Fruit fly (Drosophila melanogaster): Measurements from ENCODE around the gene CG10098.

The CG10098 gene

DNA sequence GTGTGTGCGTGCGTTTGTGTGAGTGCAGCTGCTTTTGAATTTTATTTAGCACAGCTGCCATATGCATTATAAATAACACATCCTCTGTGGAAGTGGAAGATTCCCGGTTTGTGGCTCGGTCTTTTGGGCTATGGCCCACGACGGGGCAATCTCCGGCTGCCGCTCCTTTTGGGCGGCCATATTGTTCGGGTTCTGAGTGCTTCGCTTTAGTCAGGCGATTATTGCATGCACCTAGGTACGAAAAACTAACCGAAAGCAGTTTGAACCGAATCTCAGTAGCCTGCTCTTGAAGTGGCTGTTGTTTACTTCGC is 49.3 kb upstream of the CG10098 start (continued):
- TF ChIP-seq CG4820 (GFP tag; optimal IDR thresholded peaks at IDR 0.05) (no peak), trh (GFP tag; optimal IDR thresholded peaks at IDR 0.05) (no peak), wdn (GFP tag; IDR thresholded peaks at IDR 0.05) (no peak), CG10321 (GFP tag; IDR thresholded peaks at IDR 0.05) (no peak), da (GFP tag; optimal IDR thresholded peaks at IDR 0.05) (peak; percentile 14), MESR4 (GFP tag; optimal IDR thresholded peaks at IDR 0.05) (peak; percentile 2), ssp (GFP tag; IDR thresholded peaks at IDR 0.05) (no peak)

DNA sequence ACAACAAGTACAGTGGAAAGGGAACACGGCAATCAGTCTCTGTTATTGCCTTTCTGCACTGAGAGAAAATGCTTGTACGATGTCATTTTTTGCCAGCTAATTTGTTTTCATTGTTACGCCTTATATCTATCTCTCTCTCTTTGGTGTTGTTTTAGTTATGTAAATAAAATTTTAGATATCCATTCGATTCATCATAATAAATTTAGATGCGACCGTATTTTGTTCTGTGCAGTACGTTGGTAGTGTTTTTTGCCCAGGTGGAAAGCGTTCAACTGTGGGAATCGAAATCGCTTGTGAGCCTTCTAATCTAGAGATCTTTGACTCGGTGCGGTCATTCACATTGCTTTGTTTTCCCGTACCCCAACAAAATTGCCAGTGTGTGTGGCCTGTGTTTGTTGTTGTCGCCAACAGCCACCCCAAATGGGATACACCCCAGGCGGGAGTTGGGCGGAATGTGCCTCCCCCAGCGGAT is 48.6 kb upstream of the CG10098 start:
- TF ChIP-seq ato (GFP tag; IDR thresholded peaks at IDR 0.05; ENCODE audit: partially characterized antibody) (no peak), CG8290 (GFP tag; optimal IDR thresholded peaks at IDR 0.05) (peak; percentile 72), CG8290 (tag; optimal IDR thresholded peaks at IDR 0.05) (peak; percentile 23 to 79), slbo (GFP tag; IDR thresholded peaks at IDR 0.05) (no peak), D19A (tag; optimal IDR thresholded peaks at IDR 0.05) (peak; percentile 88), CG34376 (GFP tag; optimal IDR thresholded peaks at IDR 0.05) (peak; percentile 86), CG16813 (GFP tag; IDR thresholded peaks at IDR 0.05; ENCODE audit: partially characterized antibody) (no peak), Doc2 (GFP tag; IDR thresholded peaks at IDR 0.05) (no peak), sc (optimal IDR thresholded peaks at IDR 0.05) (no peak), sc (GFP tag; optimal IDR thresholded peaks at IDR 0.05) (peak; percentile 81), pita (GFP tag; optimal IDR thresholded peaks at IDR 0.05) (no peak), Sox102F (GFP tag; optimal IDR thresholded peaks at IDR 0.05) (peak; percentile 91), CG18764 (GFP tag; optimal IDR thresholded peaks at IDR 0.05) (peak; percentile 81), CG10431 (GFP tag; optimal IDR thresholded peaks at IDR 0.05) (peak; percentile 20), hkb (optimal IDR thresholded peaks at IDR 0.05) (no peak), hkb (GFP tag; IDR thresholded peaks at IDR 0.05) (no peak), CG10321 (GFP tag; IDR thresholded peaks at IDR 0.05) (no peak), CG30020 (tag; optimal IDR thresholded peaks at IDR 0.05) (peak; percentile 42), CG3281 (GFP tag; optimal IDR thresholded peaks at IDR 0.05) (peak; percentile 89), CG4424 (GFP tag; optimal IDR thresholded peaks at IDR 0.05) (peak; percentile 87), sens-2 (GFP tag; IDR thresholded peaks at IDR 0.05) (no peak), CG7786 (GFP tag; optimal IDR thresholded peaks at IDR 0.05) (peak; percentile 92), wek (GFP tag; optimal IDR thresholded peaks at IDR 0.05) (peak; percentile 22), CG11723 (GFP tag; optimal IDR thresholded peaks at IDR 0.05) (peak; percentile 85), pros (GFP tag; optimal IDR thresholded peaks at IDR 0.05) (no peak), B-H1 (GFP tag; IDR thresholded peaks at IDR 0.05) (no peak), peb (GFP tag; IDR thresholded peaks at IDR 0.05) (no peak), wdn (GFP tag; IDR thresholded peaks at IDR 0.05) (no peak), Ravus (GFP tag; IDR thresholded peaks at IDR 0.05) (no peak), tin (GFP tag; optimal IDR thresholded peaks at IDR 0.05) (peak; percentile 91), NfI (GFP tag; optimal IDR thresholded peaks at IDR 0.05) (peak; percentile 89), Lpt (GFP tag; optimal IDR thresholded peaks at IDR 0.05) (no peak), nerfin-2 (GFP tag; IDR thresholded peaks at IDR 0.05; ENCODE audit: partially characterized antibody) (no peak), en (GFP tag; optimal IDR thresholded peaks at IDR 0.05) (peak; percentile 85), CG14441 (GFP tag; IDR thresholded peaks at IDR 0.05) (no peak), crol (GFP tag; IDR thresholded peaks at IDR 0.05) (no peak), ci (GFP tag; IDR thresholded peaks at IDR 0.05) (no peak), dm (GFP tag; optimal IDR thresholded peaks at IDR 0.05) (peak; percentile 82), gfzf (GFP tag; optimal IDR thresholded peaks at IDR 0.05) (no peak), sens (GFP tag) (peak; percentile 98), ara (GFP tag; IDR thresholded peaks at IDR 0.05) (no peak), esg (GFP tag; conservative IDR thresholded peaks at IDR 0.05) (no peak), CG13775 (GFP tag; optimal IDR thresholded peaks at IDR 0.05) (peak; percentile 87), ham (GFP tag; IDR thresholded peaks at IDR 0.05) (no peak), CG4282 (GFP tag; optimal IDR thresholded peaks at IDR 0.05) (peak; percentile 78), CG9817 (tag; optimal IDR thresholded peaks at IDR 0.05) (peak; percentile 78), CG6765 (GFP tag; optimal IDR thresholded peaks at IDR 0.05) (peak; percentile 73)
